Fruit fly (Drosophila melanogaster): ENCODE data around the gene JMJD6.

Gene JMJD6

DNA sequence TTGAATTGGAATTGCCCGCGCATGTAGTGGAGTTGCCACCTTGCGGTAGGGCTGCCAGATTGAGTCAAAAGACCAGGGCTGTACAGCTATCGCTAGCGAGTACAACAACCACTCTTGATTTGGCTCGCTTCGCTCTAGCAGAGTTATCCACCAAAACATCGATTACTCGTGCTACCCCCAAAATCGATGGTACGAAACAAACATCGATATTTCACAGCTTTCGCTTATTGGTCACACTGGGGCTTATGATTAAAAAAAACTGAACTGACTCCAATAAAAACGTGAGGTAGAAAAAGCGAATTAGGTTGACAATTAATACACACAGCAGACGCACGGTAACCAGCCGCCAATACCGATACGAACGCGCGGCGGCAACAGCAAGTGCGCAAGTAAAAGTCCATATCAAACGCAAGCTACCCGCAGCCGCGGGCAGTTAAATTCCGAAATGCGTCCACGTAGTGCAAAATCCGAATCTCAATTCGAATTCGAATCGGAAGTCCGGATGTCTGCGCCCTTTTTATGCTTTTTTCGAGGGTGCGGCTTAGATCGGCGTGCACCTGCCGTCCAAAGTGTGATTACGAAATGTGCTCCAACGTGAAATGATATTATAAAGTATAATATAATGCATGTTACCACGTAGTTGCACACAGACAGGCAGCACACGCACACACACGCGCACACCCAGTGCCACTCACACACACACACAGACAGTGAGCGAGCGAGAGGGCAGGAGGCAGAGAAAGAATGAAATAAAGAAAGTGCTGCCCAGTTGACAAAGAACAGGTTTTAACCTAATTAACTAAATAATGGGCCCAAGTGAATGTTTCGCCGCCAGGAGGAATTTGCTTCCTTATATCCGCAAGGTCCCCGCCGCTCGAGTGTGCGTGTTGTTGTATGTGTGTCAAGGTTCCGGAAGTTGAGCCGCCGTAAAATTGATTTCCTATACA, 5.4 kb downstream of the JMJD6 start, which contains the start of gene Sar1 (continued):
- TF ChIP-seq H2.0 (GFP tag; IDR thresholded peaks at IDR 0.05): 0 out of 2 replicates have a peak, but pooled peaks have one; percentile 9
- peak; percentile 90 for TF ChIP-seq Scr (GFP tag; IDR thresholded peaks at IDR 0.05; ENCODE audit: partially characterized antibody)
- TF ChIP-seq CG2712 (tag; optimal IDR thresholded peaks at IDR 0.05): peak; percentile 68
- TF ChIP-seq cg (GFP tag; optimal IDR thresholded peaks at IDR 0.05): peak; percentile 96
- TF ChIP-seq Camta (GFP tag; optimal IDR thresholded peaks at IDR 0.05): peak; percentile 35
- no peak for TF ChIP-seq CG11723 (GFP tag; optimal IDR thresholded peaks at IDR 0.05)
- TF ChIP-seq Jarid2 (GFP tag; optimal IDR thresholded peaks at IDR 0.05): no peak
- no peak for TF ChIP-seq CG17385 (GFP tag; optimal IDR thresholded peaks at IDR 0.05)
- TF ChIP-seq unc-4 (GFP tag; IDR thresholded peaks at IDR 0.05; ENCODE audit: partially characterized antibody): peak; percentile 97
- no peak for TF ChIP-seq wor (GFP tag; IDR thresholded peaks at IDR 0.05)
- TF ChIP-seq Sox102F (GFP tag; optimal IDR thresholded peaks at IDR 0.05): no peak
- peak; percentile 6 for TF ChIP-seq CG30403 (GFP tag; optimal IDR thresholded peaks at IDR 0.05)
- TF ChIP-seq D19B (GFP tag; optimal IDR thresholded peaks at IDR 0.05): no peak
- no peak for TF ChIP-seq CG1233 (GFP tag; optimal IDR thresholded peaks at IDR 0.05)
- no peak for TF ChIP-seq dmrt99B (tag; optimal IDR thresholded peaks at IDR 0.05)
- TF ChIP-seq CG17186 (GFP tag; optimal IDR thresholded peaks at IDR 0.05): peak; percentile 64
- no peak for TF ChIP-seq CG12744 (GFP tag; optimal IDR thresholded peaks at IDR 0.05)
- TF ChIP-seq CG43689 (GFP tag; IDR thresholded peaks at IDR 0.05): no peak
- TF ChIP-seq dati (GFP tag; IDR thresholded peaks at IDR 0.05): no peak
- TF ChIP-seq eyg (GFP tag; optimal IDR thresholded peaks at IDR 0.05): no peak
- peak; percentile 51 for TF ChIP-seq CG12391 (tag; optimal IDR thresholded peaks at IDR 0.05)
- TF ChIP-seq z (GFP tag; IDR thresholded peaks at IDR 0.05): no peak; the same call in 2 of the 3 replicates
- peak; percentile 18 for TF ChIP-seq CG3065 (GFP tag; optimal IDR thresholded peaks at IDR 0.05)
- TF ChIP-seq otp (GFP tag; IDR thresholded peaks at IDR 0.05): no peak
- TF ChIP-seq Dref (GFP tag; IDR thresholded peaks at IDR 0.05): peak; percentile 98
- 0 out of 2 replicates have a peak, but pooled peaks have one; percentile 19 for TF ChIP-seq CG6272 (GFP tag; IDR thresholded peaks at IDR 0.05)
- TF ChIP-seq TFAM (GFP tag; optimal IDR thresholded peaks at IDR 0.05): no peak
- no peak for TF ChIP-seq pan (optimal IDR thresholded peaks at IDR 0.05)
- TF ChIP-seq pan (GFP tag; optimal IDR thresholded peaks at IDR 0.05 in 1 of 2, IDR thresholded peaks at IDR 0.05 in 1 of 2): peak in 1 of 2 experiments; percentile 7
- no peak for TF ChIP-seq CG5953 (GFP tag; IDR thresholded peaks at IDR 0.05)
- TF ChIP-seq toy (GFP tag; IDR thresholded peaks at IDR 0.05): no peak
- TF ChIP-seq Antp (GFP tag; optimal IDR thresholded peaks at IDR 0.05): peak; percentile 33
- peak; percentile 97 for TF ChIP-seq CG7928 (GFP tag; optimal IDR thresholded peaks at IDR 0.05)
- TF ChIP-seq sna (GFP tag; IDR thresholded peaks at IDR 0.05; ENCODE audit: partially characterized antibody): peak; percentile 95
- TF ChIP-seq fd102C (GFP tag; optimal IDR thresholded peaks at IDR 0.05): no peak
- 0 out of 2 replicates have a peak, but pooled peaks have one; percentile 9 for TF ChIP-seq crol (GFP tag; IDR thresholded peaks at IDR 0.05)
- no peak for TF ChIP-seq CG16815 (GFP tag; optimal IDR thresholded peaks at IDR 0.05)
- no peak for TF ChIP-seq org-1 (GFP tag; optimal IDR thresholded peaks at IDR 0.05)
- no peak for TF ChIP-seq jigr1 (GFP tag; IDR thresholded peaks at IDR 0.05)
- no peak for TF ChIP-seq CG13775 (GFP tag; optimal IDR thresholded peaks at IDR 0.05)
- TF ChIP-seq cas (GFP tag; IDR thresholded peaks at IDR 0.05): no peak
- no peak for TF ChIP-seq NC2α (GFP tag; optimal IDR thresholded peaks at IDR 0.05)
- TF ChIP-seq CG13424 (tag; optimal IDR thresholded peaks at IDR 0.05): peak; percentile 25
- TF ChIP-seq gro (GFP tag; optimal IDR thresholded peaks at IDR 0.05): peak; percentile 81
- TF ChIP-seq CG33557 (GFP tag; optimal IDR thresholded peaks at IDR 0.05): no peak
- peak; percentile 97 for TF ChIP-seq Opbp (GFP tag; IDR thresholded peaks at IDR 0.05; ENCODE audit: partially characterized antibody)
- peak; percentile 73 for TF ChIP-seq CG10267 (tag; optimal IDR thresholded peaks at IDR 0.05)
- peak; percentile 3 for TF ChIP-seq slp2 (GFP tag; optimal IDR thresholded peaks at IDR 0.05)
- peak; percentile 88 for TF ChIP-seq CG34224 (GFP tag; IDR thresholded peaks at IDR 0.05; ENCODE audit: partially characterized antibody)

Data from whole organism, embryonic.